Fruit fly (Drosophila melanogaster) whole organism, embryonic: ENCODE measurements around the gene Pi3K68D.

Experiments used
- Adf1 ChIP-seq: fragments of 200-800 bp; sonication (Bioruptor generic); IDR thresholded peaks from 2 replicates; pipeline ENCODE4 v1.3.6; 2022; ENCODE audit warnings: missing biosample characterization, missing genetic modification characterization
- Aef1 ChIP-seq: fragments of 200-800 bp; sonication (Bioruptor generic); IDR thresholded peaks from 3 replicates; pipeline ENCODE4 v1.3.6; 2022; ENCODE audit warnings: missing biosample characterization, missing genetic modification characterization
- Bdp1 ChIP-seq: fragments of 200-800 bp; sonication (Bioruptor generic); optimal IDR thresholded peaks from 3 replicates; lab custom pipeline; 2016; ENCODE audit warnings: missing biosample characterization, missing genetic modification characterization
- Bteb2 ChIP-seq: fragments of 200-800 bp; sonication (Bioruptor generic); optimal IDR thresholded peaks from 2 replicates; lab custom pipeline; 2016; ENCODE audit warnings: missing biosample characterization, missing genetic modification characterization
- CG12071 ChIP-seq: fragments of 200-800 bp; sonication (Bioruptor generic); optimal IDR thresholded peaks from 3 replicates; lab custom pipeline; 2018; ENCODE audit warnings: missing biosample characterization, mild to moderate bottlenecking, missing genetic modification characterization
- CG12236 ChIP-seq: fragments of 200-800 bp; sonication (Bioruptor generic); optimal IDR thresholded peaks from 2 replicates; lab custom pipeline; 2016; ENCODE audit warnings: missing biosample characterization, missing genetic modification characterization
- CG12942 ChIP-seq: fragments of 200-800 bp; sonication (Bioruptor generic); optimal IDR thresholded peaks from 3 replicates; lab custom pipeline; 2016; ENCODE audit warnings: missing biosample characterization, missing genetic modification characterization
- CG13123 ChIP-seq: fragments of 200-800 bp; sonication (Bioruptor generic); optimal IDR thresholded peaks from 2 replicates; lab custom pipeline; 2016; ENCODE audit warnings: missing biosample characterization, missing genetic modification characterization
- CG15011 ChIP-seq: fragments of 200-800 bp; sonication (Bioruptor generic); optimal IDR thresholded peaks from 3 replicates; lab custom pipeline; 2018; ENCODE audit warnings: missing biosample characterization, mild to moderate bottlenecking, missing genetic modification characterization
- CG18011 ChIP-seq: fragments of 200-800 bp; sonication (Bioruptor generic); optimal IDR thresholded peaks from 2 replicates; lab custom pipeline; 2017; ENCODE audit warnings: missing biosample characterization, missing genetic modification characterization, mild to moderate bottlenecking, moderate library complexity, missing genotype
- CG30403 ChIP-seq: fragments of 200-800 bp; sonication (Bioruptor generic); optimal IDR thresholded peaks from 3 replicates; lab custom pipeline; 2016; ENCODE audit warnings: missing biosample characterization, missing genetic modification characterization
- CG32532 ChIP-seq: fragments of 200-800 bp; sonication (Bioruptor generic); IDR thresholded peaks from 2 replicates; pipeline ENCODE4 v1.3.6; 2022; ENCODE audit warnings: missing biosample characterization, missing genetic modification characterization
- CG34376 ChIP-seq: fragments of 200-800 bp; sonication (Bioruptor generic); optimal IDR thresholded peaks from 2 replicates; lab custom pipeline; 2018; ENCODE audit warnings: missing biosample characterization, mild to moderate bottlenecking, missing genetic modification characterization
- CG5245 ChIP-seq: fragments of 200-800 bp; sonication (Bioruptor generic); optimal IDR thresholded peaks from 3 replicates; lab custom pipeline; 2016; ENCODE audit warnings: missing biosample characterization, missing genetic modification characterization
- CG7963 ChIP-seq: fragments of 200-800 bp; sonication (Bioruptor generic); IDR thresholded peaks from 3 replicates; pipeline ENCODE4 v1.3.6; 2022; ENCODE audit warnings: missing biosample characterization, missing genetic modification characterization; ENCODE audit not compliant: partially characterized antibody
- CG8290 ChIP-seq, 3 experiments: fragments of 200-800 bp; sonication (Bioruptor generic); optimal IDR thresholded peaks; 2 replicates each; lab custom pipeline; 2016 to 2019; ENCODE audit warnings: missing biosample characterization in 3 of 3, missing genetic modification characterization in 3 of 3, mild to moderate bottlenecking in 2 of 3, moderate library complexity in 1 of 3
- CrebB ChIP-seq: fragments of 200-800 bp; sonication (Bioruptor generic); optimal IDR thresholded peaks from 3 replicates; lab custom pipeline; 2018; ENCODE audit warnings: missing biosample characterization, mild to moderate bottlenecking, missing genetic modification characterization
- D ChIP-seq, 2 experiments: fragments of 200-800 bp in 1 of 2; fragments of >200 bp in 1 of 2; sonication (Bioruptor generic) in 1 of 2; optimal IDR thresholded peaks; 2 replicates in 1 of 2; 3 replicates in 1 of 2; lab custom pipeline; 2017; ENCODE audit warnings: mild to moderate bottlenecking in 1 of 2, missing biosample characterization in 1 of 2, missing genetic modification characterization in 1 of 2, missing genetic modification reagents in 1 of 2
- Deaf1 ChIP-seq: fragments of 200-800 bp; optimal IDR thresholded peaks from 3 replicates; lab custom pipeline; 2019; ENCODE audit warnings: missing biosample characterization, mild to moderate bottlenecking, missing genetic modification characterization, moderate library complexity
- Dref ChIP-seq: fragments of 200-800 bp; sonication (Bioruptor generic); IDR thresholded peaks from 2 replicates; pipeline ENCODE4 v1.3.6; 2022; ENCODE audit warnings: missing biosample characterization, missing genetic modification characterization
- Elba2 ChIP-seq: fragments of 200-800 bp; sonication (Bioruptor generic); optimal IDR thresholded peaks from 3 replicates; lab custom pipeline; 2016; ENCODE audit warnings: missing biosample characterization, missing genetic modification characterization
- GATAe ChIP-seq: fragments of 200-800 bp; sonication (Bioruptor generic); conservative IDR thresholded peaks from 2 replicates; pipeline ENCODE4 v1.3.6; 2022; ENCODE audit warnings: missing biosample characterization, missing genetic modification characterization
- HLH4C ChIP-seq: fragments of 200-800 bp; sonication (Bioruptor generic); IDR thresholded peaks from 3 replicates; pipeline ENCODE4 v1.3.6; 2022; ENCODE audit warnings: missing biosample characterization, missing genetic modification characterization; ENCODE audit not compliant: partially characterized antibody
- Hey ChIP-seq: fragments of 200-800 bp; sonication (Bioruptor generic); optimal IDR thresholded peaks from 3 replicates; lab custom pipeline; 2018; ENCODE audit warnings: missing biosample characterization, mild to moderate bottlenecking, missing genetic modification characterization
- Lpt ChIP-seq: fragments of >200 bp; optimal IDR thresholded peaks from 2 replicates; lab custom pipeline; 2018; ENCODE audit warnings: missing biosample characterization, missing genetic modification characterization
- Med ChIP-seq: fragments of 200-800 bp; sonication (Bioruptor generic); peaks from one replicate; lab custom pipeline; 2016; ENCODE audit warnings: missing biosample characterization, missing genetic modification characterization, mild to moderate bottlenecking, inconsistent platforms, moderate library complexity
- Pdp1 ChIP-seq, 2 experiments: fragments of 200-800 bp; sonication (Bioruptor generic); optimal IDR thresholded peaks; 3 replicates each; lab custom pipeline; 2016; ENCODE audit warnings: missing biosample characterization in 2 of 2, missing genetic modification characterization in 2 of 2, mild to moderate bottlenecking in 1 of 2, moderate library complexity in 1 of 2
- Rx ChIP-seq: fragments of 200-800 bp; sonication (Bioruptor generic); IDR thresholded peaks from 2 replicates; pipeline ENCODE4 v1.3.6; 2022; ENCODE audit warnings: missing biosample characterization, missing genetic modification characterization
- YL-1 ChIP-seq: fragments of 200-800 bp; sonication (Bioruptor generic); optimal IDR thresholded peaks from 3 replicates; lab custom pipeline; 2017; ENCODE audit warnings: missing biosample characterization, mild to moderate bottlenecking, missing genetic modification characterization
- bowl ChIP-seq: fragments of 200-800 bp; sonication (Bioruptor generic); IDR thresholded peaks from 2 replicates; pipeline ENCODE4 v1.3.6; 2022; ENCODE audit warnings: missing biosample characterization, missing genetic modification characterization
- chif ChIP-seq, 2 experiments: fragments of 200-800 bp; sonication (Bioruptor generic); optimal IDR thresholded peaks; 3 replicates each; lab custom pipeline; 2016; ENCODE audit warnings: missing biosample characterization in 2 of 2, missing genetic modification characterization in 2 of 2
- chinmo ChIP-seq: fragments of 200-800 bp; sonication (Bioruptor generic); IDR thresholded peaks from 4 replicates; pipeline ENCODE4 v1.3.6; 2022; ENCODE audit warnings: missing biosample characterization, missing genetic modification characterization; ENCODE audit not compliant: partially characterized antibody
- crol ChIP-seq: fragments of 200-800 bp; sonication (Bioruptor generic); IDR thresholded peaks from 2 replicates; pipeline ENCODE4 v1.3.6; 2022; ENCODE audit warnings: missing biosample characterization, missing genetic modification characterization
- dm ChIP-seq: fragments of 200-800 bp; sonication (Bioruptor generic); optimal IDR thresholded peaks from 3 replicates; lab custom pipeline; 2016; ENCODE audit warnings: missing biosample characterization, missing genetic modification characterization
- grn ChIP-seq: fragments of 200-800 bp; sonication (Bioruptor generic); optimal IDR thresholded peaks from 3 replicates; lab custom pipeline; 2017; ENCODE audit warnings: missing biosample characterization, missing genetic modification characterization
- klu ChIP-seq: fragments of 200-800 bp; sonication (Bioruptor generic); IDR thresholded peaks from 2 replicates; pipeline ENCODE4 v1.3.6; 2022; ENCODE audit warnings: missing biosample characterization, missing genetic modification characterization
- lmd ChIP-seq: fragments of 200-800 bp; sonication (Bioruptor generic); IDR thresholded peaks from 2 replicates; pipeline ENCODE4 v1.3.6; 2022; ENCODE audit warnings: missing biosample characterization, missing genetic modification characterization
- nmo ChIP-seq: fragments of 200-800 bp; sonication (Bioruptor generic); optimal IDR thresholded peaks from 2 replicates; lab custom pipeline; 2018; ENCODE audit warnings: missing biosample characterization, mild to moderate bottlenecking, missing genetic modification characterization, moderate library complexity
- ranshi ChIP-seq: fragments of 200-800 bp; sonication (Bioruptor generic); IDR thresholded peaks from 2 replicates; pipeline ENCODE4 v1.3.6; 2022; ENCODE audit warnings: missing biosample characterization, missing genetic modification characterization
- rib ChIP-seq: fragments of 200-800 bp; sonication (Bioruptor generic); IDR thresholded peaks from 2 replicates; pipeline ENCODE4 v1.3.6; 2022; ENCODE audit warnings: missing biosample characterization, missing genetic modification characterization
- row ChIP-seq: fragments of 200-800 bp; sonication (Bioruptor generic); IDR thresholded peaks from 3 replicates; pipeline ENCODE4 v1.3.6; 2022; ENCODE audit warnings: missing biosample characterization, missing genetic modification characterization
- slp2 ChIP-seq: fragments of 200-800 bp; sonication (Bioruptor generic); optimal IDR thresholded peaks from 2 replicates; lab custom pipeline; 2016; ENCODE audit warnings: missing biosample characterization, missing genetic modification characterization
- so ChIP-seq: fragments of 200-800 bp; sonication (Bioruptor generic); IDR thresholded peaks from 3 replicates; pipeline ENCODE4 v1.3.6; 2022; ENCODE audit warnings: missing biosample characterization, missing genetic modification characterization
- ssp ChIP-seq: fragments of 200-800 bp; sonication (Bioruptor generic); IDR thresholded peaks from 2 replicates; pipeline ENCODE4 v1.3.6; 2022; ENCODE audit warnings: missing biosample characterization, missing genetic modification characterization
- sug ChIP-seq: fragments of 200-800 bp; optimal IDR thresholded peaks from 2 replicates; lab custom pipeline; 2019; ENCODE audit warnings: missing biosample characterization, mild to moderate bottlenecking, missing genetic modification characterization, moderate library complexity
- wdn ChIP-seq: fragments of 200-800 bp; sonication (Bioruptor generic); IDR thresholded peaks from 2 replicates; pipeline ENCODE4 v1.3.6; 2022; ENCODE audit warnings: missing biosample characterization, missing genetic modification characterization
- wor ChIP-seq: fragments of 200-800 bp; sonication (Bioruptor generic); IDR thresholded peaks from 2 replicates; pipeline ENCODE4 v1.3.6; 2022; ENCODE audit warnings: missing biosample characterization, missing genetic modification characterization
- zen ChIP-seq: fragments of 200-800 bp; sonication (Bioruptor generic); optimal IDR thresholded peaks from 3 replicates; lab custom pipeline; 2018; ENCODE audit warnings: missing biosample characterization, mild to moderate bottlenecking, missing genetic modification characterization, moderate library complexity

Pi3K68D gene

DNA sequence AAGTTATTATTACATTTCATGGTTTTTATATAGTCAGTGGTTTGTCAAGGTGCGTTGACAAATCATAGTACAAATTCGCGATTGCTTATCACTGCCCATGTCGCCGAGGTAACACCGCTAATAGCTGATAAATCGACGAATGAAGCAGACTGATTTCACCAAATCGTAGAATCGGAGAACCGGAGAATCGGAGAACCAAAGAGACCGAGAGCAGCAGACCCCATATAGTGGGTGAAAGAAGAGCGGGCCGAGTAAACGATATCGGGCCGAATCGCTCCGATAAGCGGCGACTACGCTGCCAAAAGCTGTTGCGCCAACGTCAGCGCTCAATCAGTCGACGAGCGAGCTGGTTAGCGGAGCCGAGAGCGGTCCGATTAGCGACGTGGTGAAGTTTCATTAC lies 13.1 kb downstream of the Pi3K68D start, which contains the start of gene CG14131 (continued):
- TF ChIP-seq Med, result peak; percentile 65
- TF ChIP-seq GATAe (GFP tag; lab: Robert Waterston, UW), result 0 out of 2 replicates have a peak, but pooled peaks have one; percentile 21
- TF ChIP-seq Pdp1 (GFP tag; optimal IDR thresholded peaks at IDR 0.05; lab: Kevin White, UChicago), result peak in 1 of 2 experiments; percentile 30
- peak; percentile 38; the same call in 1 of the 2 replicates for TF ChIP-seq CG32532 (GFP tag; lab: Robert Waterston, UW)
- peak; percentile 78 for TF ChIP-seq CG34376 (GFP tag; lab: Kevin White, UChicago)
- no peak for TF ChIP-seq D (optimal IDR thresholded peaks at IDR 0.05; lab: Kevin White, UChicago)
- no peak for TF ChIP-seq D (GFP tag; optimal IDR thresholded peaks at IDR 0.05; lab: Kevin White, UChicago)
- TF ChIP-seq wor, result no peak
- no peak for TF ChIP-seq CG30403 (GFP tag; lab: Kevin White, UChicago)
- TF ChIP-seq Lpt, result no peak
- no peak for TF ChIP-seq ranshi (GFP tag; lab: Robert Waterston, UW)
- TF ChIP-seq CG7963 (GFP tag; lab: Robert Waterston, UW), result no peak
- peak; percentile 93 for TF ChIP-seq grn
- peak; percentile 74 for TF ChIP-seq Adf1 (GFP tag; lab: Robert Waterston, UW)
- TF ChIP-seq YL-1 (GFP tag; lab: Kevin White, UChicago), result no peak
- TF ChIP-seq CrebB (tag; lab: Kevin White, UChicago), result no peak
- TF ChIP-seq rib (GFP tag; lab: Robert Waterston, UW), result peak; percentile 22; the same call in 1 of the 2 replicates
- TF ChIP-seq Deaf1 (tag; lab: Kevin White, UChicago), result peak; percentile 83
- TF ChIP-seq sug (tag; lab: Kevin White, UChicago), result peak; percentile 48
- no peak for TF ChIP-seq chif (GFP tag; optimal IDR thresholded peaks at IDR 0.05; lab: Kevin White, UChicago)
- no peak for TF ChIP-seq slp2

DNA sequence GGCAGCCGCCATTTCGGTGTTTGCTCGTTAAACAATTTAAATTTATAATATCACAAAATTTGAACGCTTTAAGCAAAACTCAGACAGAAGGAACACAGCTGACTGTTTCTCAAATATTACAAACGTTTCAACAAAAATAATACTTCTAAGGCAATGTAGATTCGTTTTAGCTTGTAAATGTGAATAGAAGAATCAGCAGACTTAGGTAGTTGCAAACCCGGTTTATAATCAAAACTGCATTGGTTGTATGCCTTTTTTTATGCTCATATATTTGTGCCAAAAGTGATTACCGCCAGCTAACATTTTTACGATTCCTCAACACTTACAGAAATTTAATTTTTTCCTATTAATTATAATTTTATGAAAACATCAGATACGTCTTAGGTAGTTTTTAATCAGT lies 15.4 kb downstream of the Pi3K68D start, which contains the start of gene Tim13:
Gene Tim13 (minus strand): TSS at position 101 of the 400 bp plus-strand sequence.
- TF ChIP-seq Rx (no peak), nmo (GFP tag; lab: Kevin White, UChicago) (no peak), lmd (GFP tag; lab: Robert Waterston, UW) (no peak), wdn (GFP tag; lab: Robert Waterston, UW) (no peak), Hey (tag; lab: Kevin White, UChicago) (no peak), CG18011 (GFP tag; lab: Kevin White, UChicago) (no peak)

- TF ChIP-seq chinmo, result 0 out of 4 replicates have a peak, but pooled peaks have one; percentile 20
- peak; percentile 16 for TF ChIP-seq grn
- peak; percentile 31 for TF ChIP-seq Bdp1 (GFP tag; lab: Kevin White, UChicago)
- TF ChIP-seq Dref, result no peak
- no peak for TF ChIP-seq so
- TF ChIP-seq CG13123, result no peak
Observed at dm6 chr3L:11773796-11774195, 16.0 kb downstream of the Pi3K68D start.

dm6 chr3L:11772608-11773017 lies 17.2 kb downstream of the Pi3K68D start:
- no peak for TF ChIP-seq CG15011 (GFP tag; lab: Kevin White, UChicago)
- TF ChIP-seq Elba2, result no peak
- no peak for TF ChIP-seq ssp (GFP tag; lab: Robert Waterston, UW)
- TF ChIP-seq Bteb2 (GFP tag; lab: Kevin White, UChicago), result no peak
- TF ChIP-seq ranshi (GFP tag; lab: Robert Waterston, UW), result no peak; the same call in 1 of the 2 replicates
- TF ChIP-seq CG5245, result no peak
- TF ChIP-seq CG12071 (GFP tag; lab: Kevin White, UChicago), result peak; percentile 48
- no peak for TF ChIP-seq CG12236 (GFP tag; lab: Kevin White, UChicago)
- TF ChIP-seq crol (GFP tag; lab: Robert Waterston, UW), result peak; percentile 95
- no peak for TF ChIP-seq Aef1 (GFP tag; lab: Robert Waterston, UW)
- TF ChIP-seq bowl (GFP tag; lab: Robert Waterston, UW), result no peak
- TF ChIP-seq CG12942 (GFP tag; lab: Kevin White, UChicago), result no peak
- TF ChIP-seq dm (GFP tag; lab: Kevin White, UChicago), result no peak
- no peak for TF ChIP-seq row (GFP tag; lab: Robert Waterston, UW)
- TF ChIP-seq CG8290 (GFP tag; optimal IDR thresholded peaks at IDR 0.05; lab: Kevin White, UChicago), result no peak
- peak in 1 of 2 experiments; percentile 52 for TF ChIP-seq CG8290 (tag; optimal IDR thresholded peaks at IDR 0.05; lab: Kevin White, UChicago)
- TF ChIP-seq zen, result no peak
- 0 out of 3 replicates have a peak, but pooled peaks have one; percentile 33 for TF ChIP-seq HLH4C
- no peak for TF ChIP-seq klu
